In the genomic region with DNA sequence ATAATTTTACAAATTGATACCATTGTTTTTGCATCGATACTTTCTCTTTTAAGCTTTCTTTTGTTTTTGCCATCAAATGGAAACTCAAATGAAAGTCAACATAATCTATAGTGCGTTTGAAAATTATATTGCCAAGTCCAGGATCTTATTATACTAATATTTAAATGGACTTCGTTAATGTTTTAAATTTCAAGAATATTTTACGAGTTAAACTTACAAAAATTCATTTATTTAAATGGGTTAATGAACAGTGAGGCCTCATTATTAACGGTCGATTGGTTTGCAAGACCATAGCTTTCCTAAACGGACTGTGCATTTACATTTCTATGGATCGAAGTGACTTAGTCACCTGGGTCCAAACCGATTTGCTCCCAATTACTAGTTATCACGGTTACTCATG, we compare ENCODE assay signal across 3 fruit fly cellular contexts.
TF ChIP-seq lines count a peak whose summit lies in the region.

No protein-coding gene starts in this region.

- no peak for TF ChIP-seq CTCF in whole organism, embryonic (GFP tag; optimal IDR thresholded peaks at IDR 0.05; lab: Kevin White, UChicago)

TF ChIP-seq in whole organism, embryonic, 481 proteins besides CTCF, POLR2A, EP300 and RAD21:
- TF ChIP-seq yki (optimal IDR thresholded peaks at IDR 0.05; lab: Kevin White, UChicago) (no peak), Sox102F (GFP tag; optimal IDR thresholded peaks at IDR 0.05; lab: Kevin White, UChicago) (peak; percentile 13), nmo (GFP tag; optimal IDR thresholded peaks at IDR 0.05; lab: Kevin White, UChicago) (peak; percentile 31), CG14441 (GFP tag; IDR thresholded peaks at IDR 0.05; lab: Robert Waterston, UW) (no peak), CG8388 (GFP tag; optimal IDR thresholded peaks at IDR 0.05; lab: Kevin White, UChicago) (peak; percentile 62), GATAe (GFP tag; conservative IDR thresholded peaks at IDR 0.05; lab: Robert Waterston, UW) (no peak), cwo (GFP tag; optimal IDR thresholded peaks at IDR 0.05; lab: Kevin White, UChicago) (no peak)

TF ChIP-seq in whole organism, prepupa, 60 proteins besides CTCF, POLR2A, EP300 and RAD21 (continues in another document):
- TF ChIP-seq dsx (GFP tag; optimal IDR thresholded peaks at IDR 0.05; lab: Kevin White, UChicago; ENCODE audit: poor library complexity, severe bottlenecking) (no peak), CG6276 (GFP tag; optimal IDR thresholded peaks at IDR 0.05; lab: Kevin White, UChicago) (no peak), CG15336 (GFP tag; IDR thresholded peaks at IDR 0.05; lab: Robert Waterston, UW) (no peak), CG3032 (tag; optimal IDR thresholded peaks at IDR 0.05; lab: Kevin White, UChicago) (no peak), cyc (GFP tag; optimal IDR thresholded peaks at IDR 0.05; lab: Kevin White, UChicago) (peak; percentile 10), Eip75B (GFP tag; optimal IDR thresholded peaks at IDR 0.05; lab: Kevin White, UChicago) (no peak), dac (GFP tag; optimal IDR thresholded peaks at IDR 0.05; lab: Kevin White, UChicago) (no peak), CG8319 (GFP tag; optimal IDR thresholded peaks at IDR 0.05; lab: Kevin White, UChicago) (no peak), net (GFP tag; optimal IDR thresholded peaks at IDR 0.05; lab: Kevin White, UChicago) (no peak), Met (GFP tag; optimal IDR thresholded peaks at IDR 0.05; lab: Kevin White, UChicago) (peak; percentile 20), salr (GFP tag; optimal IDR thresholded peaks at IDR 0.05; lab: Kevin White, UChicago) (no peak), eg (GFP tag; IDR thresholded peaks at IDR 0.05; lab: Robert Waterston, UW) (no peak), CG11762 (GFP tag; optimal IDR thresholded peaks at IDR 0.05; lab: Kevin White, UChicago; ENCODE audit: insufficient read depth) (no peak), topi (GFP tag; optimal IDR thresholded peaks at IDR 0.05; lab: Kevin White, UChicago) (peak; percentile 5), Blimp-1 (GFP tag; optimal IDR thresholded peaks at IDR 0.05; lab: Kevin White, UChicago) (no peak), fd59A (GFP tag; optimal IDR thresholded peaks at IDR 0.05; lab: Kevin White, UChicago) (no peak), CG4318 (GFP tag; optimal IDR thresholded peaks at IDR 0.05; lab: Kevin White, UChicago) (no peak), Ets96B (tag; optimal IDR thresholded peaks at IDR 0.05; lab: Kevin White, UChicago) (no peak), Smox (GFP tag; optimal IDR thresholded peaks at IDR 0.05; lab: Kevin White, UChicago) (no peak), Sox102F (GFP tag; optimal IDR thresholded peaks at IDR 0.05; lab: Kevin White, UChicago) (no peak), CG6808 (GFP tag; optimal IDR thresholded peaks at IDR 0.05; lab: Kevin White, UChicago) (no peak), Sox14 (GFP tag; optimal IDR thresholded peaks at IDR 0.05; lab: Kevin White, UChicago) (no peak), CG6792 (GFP tag; optimal IDR thresholded peaks at IDR 0.05; lab: Kevin White, UChicago) (no peak), Hr38 (GFP tag; optimal IDR thresholded peaks at IDR 0.05; lab: Kevin White, UChicago) (no peak), pdm3 (GFP tag; optimal IDR thresholded peaks at IDR 0.05; lab: Kevin White, UChicago) (no peak), CG6163 (GFP tag; IDR thresholded peaks at IDR 0.05; lab: Robert Waterston, UW) (no peak), Hr39 (GFP tag; optimal IDR thresholded peaks at IDR 0.05; lab: Kevin White, UChicago) (no peak), vri (GFP tag; optimal IDR thresholded peaks at IDR 0.05; lab: Kevin White, UChicago) (no peak), Gug (GFP tag; IDR thresholded peaks at IDR 0.05; lab: Robert Waterston, UW) (no peak), achi (GFP tag; optimal IDR thresholded peaks at IDR 0.05; lab: Kevin White, UChicago) (no peak), CG1621 (tag; optimal IDR thresholded peaks at IDR 0.05; lab: Kevin White, UChicago) (no peak), CG31627 (GFP tag; optimal IDR thresholded peaks at IDR 0.05; lab: Kevin White, UChicago) (no peak), Ets21C (GFP tag; optimal IDR thresholded peaks at IDR 0.05; lab: Kevin White, UChicago) (no peak), CG11902 (GFP tag; optimal IDR thresholded peaks at IDR 0.05; lab: Kevin White, UChicago) (no peak), svp (GFP tag; lab: Kevin White, UChicago) (peak; percentile 69), OdsH (GFP tag; optimal IDR thresholded peaks at IDR 0.05; lab: Kevin White, UChicago) (no peak), fkh (GFP tag; optimal IDR thresholded peaks at IDR 0.05; lab: Kevin White, UChicago) (no peak), ss (GFP tag; optimal IDR thresholded peaks at IDR 0.05; lab: Kevin White, UChicago) (no peak), CG11294 (GFP tag; IDR thresholded peaks at IDR 0.05; lab: Robert Waterston, UW) (no peak), Eip78C (GFP tag; lab: Kevin White, UChicago) (peak; percentile 38), acj6 (GFP tag; optimal IDR thresholded peaks at IDR 0.05; lab: Kevin White, UChicago) (no peak), Eip93F (GFP tag; optimal IDR thresholded peaks at IDR 0.05; lab: Kevin White, UChicago) (no peak), CG8632 (GFP tag; optimal IDR thresholded peaks at IDR 0.05; lab: Kevin White, UChicago) (no peak)

TF ChIP-seq in whole organism, wandering third instar larva, 38 proteins besides CTCF, POLR2A, EP300 and RAD21:
- TF ChIP-seq Hr78 (GFP tag; optimal IDR thresholded peaks at IDR 0.05; lab: Kevin White, UChicago) (no peak), CG9705 (GFP tag; optimal IDR thresholded peaks at IDR 0.05; lab: Kevin White, UChicago) (no peak), Hnf4 (GFP tag; optimal IDR thresholded peaks at IDR 0.05; lab: Kevin White, UChicago) (peak; percentile 23)
